Fruit fly (Drosophila melanogaster) Kc167 (cell line): ENCODE measurements around the gene CG16762.

ENCODE experiments used
- Myc ChIP-seq: fragments of >200 bp; optimal IDR thresholded peaks from 2 replicates; lab custom pipeline; 2017; ENCODE audit warnings: missing external identifiers
- Sin3A ChIP-seq: fragments of >200 bp; optimal IDR thresholded peaks from 2 replicates; lab custom pipeline; 2018; ENCODE audit warnings: missing external identifiers
- h ChIP-seq: fragments of >200 bp; optimal IDR thresholded peaks from 3 replicates; lab custom pipeline; 2018; ENCODE audit warnings: missing external identifiers

dm6 chr3L:2433358-2433757 lies 42.1 kb downstream of the CG16762 start:
- TF ChIP-seq Myc (lab: Kevin White, UChicago) (no peak), h (lab: Kevin White, UChicago) (no peak), Sin3A (lab: Kevin White, UChicago) (no peak)
